Fruit fly (Drosophila melanogaster) whole organism, embryonic: ENCODE results near the gene CG7943.

Experiments
- Antp ChIP-seq: fragments of 200-800 bp; sonication (Bioruptor generic); optimal IDR thresholded peaks from 3 replicates; lab custom pipeline; 2016; ENCODE audit warnings: missing biosample characterization, missing genetic modification characterization
- CG10979 ChIP-seq: fragments of 200-800 bp; sonication (Bioruptor generic); optimal IDR thresholded peaks from 2 replicates; lab custom pipeline; 2018; ENCODE audit warnings: missing biosample characterization, mild to moderate bottlenecking, missing genetic modification characterization, moderate library complexity
- CG12071 ChIP-seq: fragments of 200-800 bp; sonication (Bioruptor generic); optimal IDR thresholded peaks from 3 replicates; lab custom pipeline; 2018; ENCODE audit warnings: missing biosample characterization, mild to moderate bottlenecking, missing genetic modification characterization
- CG2120 ChIP-seq: fragments of 200-800 bp; sonication (Bioruptor generic); optimal IDR thresholded peaks from 3 replicates; lab custom pipeline; 2016; ENCODE audit warnings: missing biosample characterization, missing genetic modification characterization
- CG3407 ChIP-seq: fragments of 200-800 bp; sonication (Bioruptor generic); optimal IDR thresholded peaks from 2 replicates; lab custom pipeline; 2018; ENCODE audit warnings: missing biosample characterization, mild to moderate bottlenecking, missing genetic modification characterization
- CG34376 ChIP-seq: fragments of 200-800 bp; sonication (Bioruptor generic); optimal IDR thresholded peaks from 2 replicates; lab custom pipeline; 2018; ENCODE audit warnings: missing biosample characterization, mild to moderate bottlenecking, missing genetic modification characterization
- CG5180 ChIP-seq: fragments of 200-800 bp; sonication (Bioruptor generic); optimal IDR thresholded peaks from 3 replicates; lab custom pipeline; 2017; ENCODE audit warnings: missing biosample characterization, missing genetic modification characterization, mild to moderate bottlenecking, moderate library complexity, missing genetic modification reagents
- CG8944 ChIP-seq: fragments of 200-800 bp; sonication (Bioruptor generic); optimal IDR thresholded peaks from 3 replicates; lab custom pipeline; 2016; ENCODE audit warnings: missing biosample characterization, missing genetic modification characterization
- CG9215 ChIP-seq: fragments of 200-800 bp; sonication (Bioruptor generic); IDR thresholded peaks from 2 replicates; pipeline ENCODE4 v1.3.6; 2022; ENCODE audit warnings: missing biosample characterization, missing genetic modification characterization
- CG9817 ChIP-seq: fragments of 200-800 bp; sonication (Bioruptor generic); optimal IDR thresholded peaks from 2 replicates; lab custom pipeline; 2018; ENCODE audit warnings: missing biosample characterization, mild to moderate bottlenecking, missing genetic modification characterization, moderate library complexity
- CG9876 ChIP-seq: fragments of 200-800 bp; sonication (Bioruptor generic); optimal IDR thresholded peaks from 2 replicates; lab custom pipeline; 2016; ENCODE audit warnings: missing biosample characterization, missing genetic modification characterization
- D ChIP-seq, 2 experiments: fragments of 200-800 bp in 1 of 2; fragments of >200 bp in 1 of 2; sonication (Bioruptor generic) in 1 of 2; optimal IDR thresholded peaks; 2 replicates in 1 of 2; 3 replicates in 1 of 2; lab custom pipeline; 2017; ENCODE audit warnings: mild to moderate bottlenecking in 1 of 2, missing biosample characterization in 1 of 2, missing genetic modification characterization in 1 of 2, missing genetic modification reagents in 1 of 2
- H15 ChIP-seq: fragments of 200-800 bp; sonication (Bioruptor generic); IDR thresholded peaks from 3 replicates; pipeline ENCODE4 v1.3.6; 2022; ENCODE audit warnings: missing biosample characterization, missing genetic modification characterization
- HLHmδ ChIP-seq: fragments of 200-800 bp; sonication (Bioruptor generic); optimal IDR thresholded peaks from 2 replicates; lab custom pipeline; 2018; ENCODE audit warnings: missing biosample characterization, mild to moderate bottlenecking, missing genetic modification characterization, moderate library complexity
- Hr51 ChIP-seq, 2 experiments: fragments of 200-800 bp; sonication (Bioruptor generic); optimal IDR thresholded peaks; 2 replicates in 1 of 2; 3 replicates in 1 of 2; lab custom pipeline; 2016 to 2018; ENCODE audit warnings: missing biosample characterization in 2 of 2, missing genetic modification characterization in 2 of 2, mild to moderate bottlenecking in 1 of 2, moderate library complexity in 1 of 2
- Jarid2 ChIP-seq: fragments of 200-800 bp; sonication (Bioruptor generic); optimal IDR thresholded peaks from 3 replicates; lab custom pipeline; 2017; ENCODE audit warnings: mild to moderate bottlenecking, missing biosample characterization, missing genetic modification reagents, missing genetic modification characterization
- Med ChIP-seq: fragments of 200-800 bp; sonication (Bioruptor generic); peaks from one replicate; lab custom pipeline; 2016; ENCODE audit warnings: missing biosample characterization, missing genetic modification characterization, mild to moderate bottlenecking, inconsistent platforms, moderate library complexity
- Myb ChIP-seq: fragments of 200-800 bp; sonication (Bioruptor generic); optimal IDR thresholded peaks from 2 replicates; lab custom pipeline; 2016; ENCODE audit warnings: missing biosample characterization, missing genetic modification characterization
- Neu2 ChIP-seq: fragments of 200-800 bp; sonication (Bioruptor generic); optimal IDR thresholded peaks from 3 replicates; lab custom pipeline; 2016; ENCODE audit warnings: missing biosample characterization, missing genetic modification characterization, borderline replicate concordance
- Oaz ChIP-seq: fragments of 200-800 bp; sonication (Bioruptor generic); IDR thresholded peaks from 2 replicates; pipeline ENCODE4 v1.3.6; 2022; ENCODE audit warnings: missing biosample characterization, missing genetic modification characterization
- Oli ChIP-seq: fragments of 200-800 bp; sonication (Bioruptor generic); optimal IDR thresholded peaks from 2 replicates; lab custom pipeline; 2018; ENCODE audit warnings: missing biosample characterization, mild to moderate bottlenecking, missing genetic modification characterization, moderate library complexity
- Scr ChIP-seq: fragments of 200-800 bp; sonication (Bioruptor generic); IDR thresholded peaks from 2 replicates; pipeline ENCODE4 v1.3.6; 2022; ENCODE audit warnings: missing biosample characterization, missing genetic modification characterization; ENCODE audit not compliant: partially characterized antibody
- Tbp ChIP-seq: fragments of >200 bp; optimal IDR thresholded peaks from 2 replicates; lab custom pipeline; 2018; ENCODE audit warnings: missing biosample characterization, missing genetic modification characterization
- Xbp1 ChIP-seq: fragments of 200-800 bp; sonication (Bioruptor generic); optimal IDR thresholded peaks from 3 replicates; lab custom pipeline; 2016; ENCODE audit warnings: missing biosample characterization, mild to moderate bottlenecking, missing genetic modification characterization
- Xrp1 ChIP-seq: fragments of 200-800 bp; sonication (Bioruptor generic); IDR thresholded peaks from 2 replicates; pipeline ENCODE4 v1.3.6; 2022; ENCODE audit warnings: missing biosample characterization, missing genetic modification characterization
- ac ChIP-seq: fragments of 200-800 bp; sonication (Bioruptor generic); optimal IDR thresholded peaks from 3 replicates; lab custom pipeline; 2017; ENCODE audit warnings: missing biosample characterization, mild to moderate bottlenecking, missing genetic modification characterization
- az2 ChIP-seq: fragments of 200-800 bp; sonication (Bioruptor generic); optimal IDR thresholded peaks from 3 replicates; lab custom pipeline; 2016; ENCODE audit warnings: missing biosample characterization, missing genetic modification characterization
- chn ChIP-seq: fragments of 200-800 bp; sonication (Bioruptor generic); optimal IDR thresholded peaks from 2 replicates; lab custom pipeline; 2016; ENCODE audit warnings: missing biosample characterization, missing genetic modification characterization
- danr ChIP-seq: fragments of 200-800 bp; sonication (Bioruptor generic); IDR thresholded peaks from 2 replicates; pipeline ENCODE4 v1.3.6; 2022; ENCODE audit warnings: missing biosample characterization, missing genetic modification characterization
- disco-r ChIP-seq: fragments of 200-800 bp; sonication (Bioruptor generic); optimal IDR thresholded peaks from 2 replicates; lab custom pipeline; 2016; ENCODE audit warnings: missing biosample characterization, missing genetic modification characterization
- dmrt99B ChIP-seq: fragments of 200-800 bp; sonication (Bioruptor generic); optimal IDR thresholded peaks from 2 replicates; lab custom pipeline; 2018; ENCODE audit warnings: missing biosample characterization, mild to moderate bottlenecking, missing genetic modification characterization, moderate library complexity
- gcm2 ChIP-seq: fragments of 200-800 bp; sonication (Bioruptor generic); optimal IDR thresholded peaks from 2 replicates; lab custom pipeline; 2016; ENCODE audit warnings: missing biosample characterization, missing genetic modification characterization
- gt ChIP-seq: fragments of 200-800 bp; sonication (Bioruptor generic); IDR thresholded peaks from 2 replicates; pipeline ENCODE4 v1.3.6; 2022; ENCODE audit warnings: missing biosample characterization, missing genetic modification characterization
- jigr1 ChIP-seq: fragments of 200-800 bp; sonication (Bioruptor generic); IDR thresholded peaks from 3 replicates; pipeline ENCODE4 v1.3.6; 2022; ENCODE audit warnings: missing biosample characterization, missing genetic modification characterization
- nmo ChIP-seq: fragments of 200-800 bp; sonication (Bioruptor generic); optimal IDR thresholded peaks from 2 replicates; lab custom pipeline; 2018; ENCODE audit warnings: missing biosample characterization, mild to moderate bottlenecking, missing genetic modification characterization, moderate library complexity
- oc ChIP-seq: fragments of 200-800 bp; sonication (Bioruptor generic); optimal IDR thresholded peaks from 2 replicates; lab custom pipeline; 2018; ENCODE audit warnings: missing biosample characterization, mild to moderate bottlenecking, missing genetic modification characterization, moderate library complexity
- pan ChIP-seq, 4 experiments: fragments of >200 bp in 3 of 4; fragments of 200-800 bp in 1 of 4; sonication (Bioruptor generic) in 1 of 4; optimal IDR thresholded peaks in 3 of 4; IDR thresholded peaks in 1 of 4; 2 replicates each; pipeline versions ENCODE4 v1.3.6 to Lab custom; 2017 to 2022; ENCODE audit warnings: missing biosample characterization in 2 of 4, missing genetic modification characterization in 2 of 4, mixed read lengths in 1 of 4
- prd ChIP-seq, 3 experiments: fragments of >200 bp in 2 of 3; fragments of 200-800 bp in 1 of 3; sonication (Bioruptor generic) in 1 of 3; optimal IDR thresholded peaks in 2 of 3; IDR thresholded peaks in 1 of 3; 2 replicates in 2 of 3; 3 replicates in 1 of 3; pipeline versions ENCODE4 v1.3.6 to Lab custom; 2017 to 2022; ENCODE audit warnings: missing biosample characterization in 1 of 3, missing genetic modification characterization in 1 of 3
- pzg ChIP-seq: fragments of 200-800 bp; sonication (Bioruptor generic); optimal IDR thresholded peaks from 3 replicates; lab custom pipeline; 2018; ENCODE audit warnings: missing biosample characterization, mild to moderate bottlenecking, missing genetic modification characterization, moderate library complexity
- rib ChIP-seq: fragments of 200-800 bp; sonication (Bioruptor generic); IDR thresholded peaks from 2 replicates; pipeline ENCODE4 v1.3.6; 2022; ENCODE audit warnings: missing biosample characterization, missing genetic modification characterization
- run ChIP-seq: fragments of 200-800 bp; sonication (Bioruptor generic); optimal IDR thresholded peaks from 3 replicates; lab custom pipeline; 2018; ENCODE audit warnings: missing biosample characterization, mild to moderate bottlenecking, missing genetic modification characterization
- slbo ChIP-seq: fragments of 200-800 bp; sonication (Bioruptor generic); IDR thresholded peaks from 2 replicates; pipeline ENCODE4 v1.3.6; 2022; ENCODE audit warnings: missing biosample characterization, missing genetic modification characterization
- ssp ChIP-seq: fragments of 200-800 bp; sonication (Bioruptor generic); IDR thresholded peaks from 2 replicates; pipeline ENCODE4 v1.3.6; 2022; ENCODE audit warnings: missing biosample characterization, missing genetic modification characterization
- zfh1 ChIP-seq: fragments of 200-800 bp; sonication (Bioruptor generic); IDR thresholded peaks from 3 replicates; pipeline ENCODE4 v1.3.6; 2022; ENCODE audit warnings: missing biosample characterization, missing genetic modification characterization

Gene CG7943

DNA sequence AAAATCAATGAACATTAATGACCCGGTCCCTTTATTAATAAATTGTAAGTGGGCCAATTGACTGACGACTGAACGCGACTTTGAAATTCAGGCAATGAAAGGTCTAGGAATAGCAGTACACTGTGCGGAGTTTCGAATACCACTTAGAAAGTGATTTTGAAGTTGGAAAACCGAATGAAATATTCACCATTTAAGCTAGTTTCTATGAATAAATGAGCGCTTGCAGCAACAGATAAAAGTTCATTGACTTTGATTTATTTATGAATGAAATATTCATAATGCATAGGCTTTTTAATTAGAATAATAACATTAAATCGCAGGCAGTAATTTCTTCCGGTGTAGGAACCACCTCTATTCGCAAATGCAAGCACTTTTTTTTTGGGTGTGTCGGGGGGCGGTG is 25.3 kb upstream of the CG7943 start (continued):
- no peak for TF ChIP-seq H15 (GFP tag; lab: Robert Waterston, UW)
- TF ChIP-seq CG5180 (GFP tag; lab: Kevin White, UChicago): no peak
- no peak for TF ChIP-seq gt (GFP tag; lab: Robert Waterston, UW)
- 0 out of 3 replicates have a peak, but pooled peaks have one; percentile 46 for TF ChIP-seq zfh1 (GFP tag; lab: Robert Waterston, UW)
- TF ChIP-seq Antp (GFP tag; lab: Kevin White, UChicago): no peak
- peak; percentile 33 for TF ChIP-seq Oli
- peak in 1 of 2 experiments; percentile 50 for TF ChIP-seq Hr51 (GFP tag; optimal IDR thresholded peaks at IDR 0.05; lab: Kevin White, UChicago)
- 0 out of 3 replicates have a peak, but pooled peaks have one; percentile 21 for TF ChIP-seq jigr1 (GFP tag; lab: Robert Waterston, UW)
- no peak for TF ChIP-seq CG12071 (GFP tag; lab: Kevin White, UChicago)
- peak; percentile 48; the same call in 1 of the 2 replicates for TF ChIP-seq Xrp1 (GFP tag; lab: Robert Waterston, UW)
- peak; percentile 34; the same call in 1 of the 2 replicates for TF ChIP-seq slbo
- no peak for TF ChIP-seq prd (optimal IDR thresholded peaks at IDR 0.05; lab: Kevin White, UChicago)
- peak; percentile 47; the same call in 1 of the 3 replicates for TF ChIP-seq prd (GFP tag; IDR thresholded peaks at IDR 0.05; lab: Robert Waterston, UW)
- peak; percentile 10 for TF ChIP-seq CG2120 (GFP tag; lab: Kevin White, UChicago)
- TF ChIP-seq pan (optimal IDR thresholded peaks at IDR 0.05; lab: Kevin White, UChicago): no peak
- TF ChIP-seq pan (GFP tag; optimal IDR thresholded peaks at IDR 0.05 in 1 of 2, IDR thresholded peaks at IDR 0.05 in 1 of 2): peak in 1 of 2 experiments; percentile 29
- peak; percentile 10 for TF ChIP-seq CG10979 (tag; lab: Kevin White, UChicago)
- TF ChIP-seq nmo: peak; percentile 12
- TF ChIP-seq, all 482 proteins: peak for 70

DNA sequence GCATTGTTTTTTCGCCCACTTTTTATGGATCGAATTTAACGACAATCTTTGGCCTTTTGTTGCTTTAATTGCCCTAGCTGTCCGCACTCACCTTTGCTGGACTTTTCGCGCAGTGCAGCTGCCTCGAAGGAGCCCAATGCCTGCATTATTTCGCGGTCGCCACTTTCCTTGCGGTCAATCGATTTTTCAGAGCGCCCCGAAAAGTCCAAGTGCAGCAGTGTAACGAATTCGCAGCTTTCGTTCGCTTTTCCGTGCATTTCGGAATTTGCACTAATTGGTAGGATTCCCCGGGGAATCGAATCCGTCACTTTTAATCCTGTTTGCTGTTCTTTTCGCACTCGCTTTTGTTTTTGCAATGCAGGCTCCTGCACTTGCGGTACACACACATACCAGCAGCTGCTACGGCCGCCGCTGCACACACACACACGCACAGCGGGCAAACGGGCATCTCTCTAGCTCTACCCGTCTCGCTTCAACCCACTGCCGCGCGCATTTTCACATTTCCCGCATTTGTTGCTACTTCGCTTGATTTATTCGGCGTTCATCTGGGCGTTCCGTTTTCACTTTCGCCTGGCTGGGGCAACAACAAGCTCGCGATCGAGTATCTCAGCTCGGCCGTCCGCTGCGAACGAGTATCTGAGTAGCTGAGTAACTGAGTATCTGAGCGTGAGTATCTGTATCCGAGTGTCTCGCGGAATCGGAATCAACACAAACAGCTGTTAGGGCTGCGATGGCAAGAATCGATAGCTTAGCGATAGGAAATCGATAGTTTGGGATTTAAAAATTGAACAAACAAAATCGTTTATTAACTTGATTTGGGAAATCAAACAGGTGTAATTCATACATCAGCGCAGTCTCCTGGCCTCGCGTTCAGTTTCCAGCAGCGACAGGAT is 24.5 kb upstream of the CG7943 start, which contains the start of gene Mgat2:
Mgat2 (minus strand) TSS at position 663 of the 893 bp plus-strand sequence.
- TF ChIP-seq Med (GFP tag; lab: Kevin White, UChicago) (peak; percentile 89), CG9215 (GFP tag; lab: Robert Waterston, UW) (no peak), run (tag; lab: Kevin White, UChicago) (no peak), danr (GFP tag; lab: Robert Waterston, UW) (no peak), Scr (peak; percentile 91), Oaz (GFP tag; lab: Robert Waterston, UW) (no peak), az2 (GFP tag; lab: Kevin White, UChicago) (no peak), CG8944 (GFP tag; lab: Kevin White, UChicago) (no peak), chn (peak; percentile 34), ac (GFP tag; lab: Kevin White, UChicago) (peak; percentile 51), Xrp1 (GFP tag; lab: Robert Waterston, UW) (peak; percentile 44), dmrt99B (no peak), CG34376 (GFP tag; lab: Kevin White, UChicago) (peak; percentile 84), gcm2 (GFP tag; lab: Kevin White, UChicago) (peak; percentile 32), CG9876 (GFP tag; lab: Kevin White, UChicago) (no peak), jigr1 (GFP tag; lab: Robert Waterston, UW) (no peak), CG9817 (tag; lab: Kevin White, UChicago) (no peak), Tbp (GFP tag; lab: Kevin White, UChicago) (no peak), D (optimal IDR thresholded peaks at IDR 0.05; lab: Kevin White, UChicago) (no peak), D (GFP tag; optimal IDR thresholded peaks at IDR 0.05; lab: Kevin White, UChicago) (no peak), pzg (GFP tag; lab: Kevin White, UChicago) (peak; percentile 24), CG12071 (GFP tag; lab: Kevin White, UChicago) (peak; percentile 44), Myb (no peak), zfh1 (GFP tag; lab: Robert Waterston, UW) (0 out of 3 replicates have a peak, but pooled peaks have one; percentile 33), oc (tag; lab: Kevin White, UChicago) (peak; percentile 57), Xbp1 (no peak), CG3407 (GFP tag; lab: Kevin White, UChicago) (no peak), Neu2 (GFP tag; lab: Kevin White, UChicago) (no peak), HLHmδ (GFP tag; lab: Kevin White, UChicago) (peak; percentile 97), Jarid2 (GFP tag; lab: Kevin White, UChicago) (peak; percentile 87), rib (peak; percentile 62; the same call in 1 of the 2 replicates), disco-r (GFP tag; lab: Kevin White, UChicago) (no peak), ssp (no peak)
